Fruit fly (Drosophila melanogaster): ENCODE measurements around the gene Pgant8.
A peak's percentile ranks its signal among the peaks of the same experiment; 100 is the strongest.

dm6 chr3L:15729306-15730006 lies 45.8 kb downstream of the Pgant8 start:
- no peak for TF ChIP-seq CG8478 (optimal IDR thresholded peaks at IDR 0.05)
- no peak for TF ChIP-seq pan (optimal IDR thresholded peaks at IDR 0.05)
- peak; percentile 58 for TF ChIP-seq Dll (optimal IDR thresholded peaks at IDR 0.05)
- no peak for TF ChIP-seq usp (GFP tag; optimal IDR thresholded peaks at IDR 0.05)
- no peak for TF ChIP-seq psq (optimal IDR thresholded peaks at IDR 0.05)
- TF ChIP-seq EcR (GFP tag; optimal IDR thresholded peaks at IDR 0.05): no peak
